Fruit fly (Drosophila melanogaster): ENCODE data around the gene CG42394.
A peak's percentile ranks its signal among the peaks of the same experiment; 100 is the strongest.

The CG42394 gene

dm6 chr3R:10862773-10863445 lies 13.3 kb downstream of the CG42394 start, which contains the start of gene CG6574 (continued):
- TF ChIP-seq dimm (GFP tag; IDR thresholded peaks at IDR 0.05) (no peak), Bgb (GFP tag; IDR thresholded peaks at IDR 0.05; ENCODE audit: partially characterized antibody) (no peak), pros (GFP tag; optimal IDR thresholded peaks at IDR 0.05) (no peak), TFAM (GFP tag; optimal IDR thresholded peaks at IDR 0.05) (no peak), Adf1 (GFP tag; IDR thresholded peaks at IDR 0.05) (peak; percentile 6; the same call in 1 of the 2 replicates), disco-r (GFP tag; optimal IDR thresholded peaks at IDR 0.05) (no peak), zen2 (GFP tag; IDR thresholded peaks at IDR 0.05; ENCODE audit: partially characterized antibody) (no peak), CG30403 (GFP tag; optimal IDR thresholded peaks at IDR 0.05) (no peak), lbe (GFP tag; optimal IDR thresholded peaks at IDR 0.05) (no peak), ERR (GFP tag; optimal IDR thresholded peaks at IDR 0.05) (no peak), CG7928 (GFP tag; optimal IDR thresholded peaks at IDR 0.05) (no peak), CG33557 (GFP tag; optimal IDR thresholded peaks at IDR 0.05) (no peak), CG5245 (GFP tag; optimal IDR thresholded peaks at IDR 0.05) (no peak), CG7786 (GFP tag; optimal IDR thresholded peaks at IDR 0.05) (no peak), dmrt99B (tag; optimal IDR thresholded peaks at IDR 0.05) (no peak), Optix (GFP tag; IDR thresholded peaks at IDR 0.05) (no peak), HLHmδ (GFP tag; optimal IDR thresholded peaks at IDR 0.05) (no peak), CG16813 (GFP tag; IDR thresholded peaks at IDR 0.05; ENCODE audit: partially characterized antibody) (no peak), Neu2 (GFP tag; optimal IDR thresholded peaks at IDR 0.05; ENCODE audit: borderline replicate concordance) (no peak), CG14050 (GFP tag; IDR thresholded peaks at IDR 0.05) (peak; percentile 38; the same call in 1 of the 3 replicates), z (GFP tag; IDR thresholded peaks at IDR 0.05) (no peak), ci (GFP tag; IDR thresholded peaks at IDR 0.05) (peak; percentile 40; the same call in 1 of the 3 replicates), gro (GFP tag; optimal IDR thresholded peaks at IDR 0.05) (peak; percentile 6), gsb-n (tag; optimal IDR thresholded peaks at IDR 0.05) (no peak), Lim3 (GFP tag; IDR thresholded peaks at IDR 0.05) (no peak), CG12104 (GFP tag; optimal IDR thresholded peaks at IDR 0.05) (no peak), danr (GFP tag; IDR thresholded peaks at IDR 0.05) (no peak), Stat92E (GFP tag; optimal IDR thresholded peaks at IDR 0.05) (no peak), ro (GFP tag; IDR thresholded peaks at IDR 0.05) (no peak), CG9215 (GFP tag; IDR thresholded peaks at IDR 0.05) (no peak), Aef1 (GFP tag; IDR thresholded peaks at IDR 0.05) (no peak), CG31441 (GFP tag; IDR thresholded peaks at IDR 0.05) (no peak; the same call in 1 of the 2 replicates), Sox100B (GFP tag; optimal IDR thresholded peaks at IDR 0.05) (no peak), CG17361 (GFP tag; IDR thresholded peaks at IDR 0.05) (0 out of 3 replicates have a peak, but pooled peaks have one; percentile 14), nerfin-1 (tag; optimal IDR thresholded peaks at IDR 0.05) (no peak), CG6654 (GFP tag; optimal IDR thresholded peaks at IDR 0.05) (peak; percentile 70), rib (GFP tag; IDR thresholded peaks at IDR 0.05) (no peak), sima (GFP tag; optimal IDR thresholded peaks at IDR 0.05) (no peak), Six4 (GFP tag; optimal IDR thresholded peaks at IDR 0.05) (no peak), lola (GFP tag; optimal IDR thresholded peaks at IDR 0.05) (no peak), CG15514 (GFP tag; optimal IDR thresholded peaks at IDR 0.05) (no peak), CG11085 (GFP tag; IDR thresholded peaks at IDR 0.05) (no peak), Bteb2 (GFP tag; optimal IDR thresholded peaks at IDR 0.05) (no peak), nau (GFP tag; optimal IDR thresholded peaks at IDR 0.05) (no peak), dm (GFP tag; optimal IDR thresholded peaks at IDR 0.05) (no peak), fru (optimal IDR thresholded peaks at IDR 0.05) (no peak), hkb (optimal IDR thresholded peaks at IDR 0.05) (no peak), hkb (GFP tag; IDR thresholded peaks at IDR 0.05) (peak; percentile 39), yki (optimal IDR thresholded peaks at IDR 0.05) (no peak), nom (GFP tag; optimal IDR thresholded peaks at IDR 0.05) (no peak), pzg (GFP tag; optimal IDR thresholded peaks at IDR 0.05) (peak; percentile 38)

All from whole organism, embryonic.